Fruit fly (Drosophila melanogaster) whole organism, embryonic: ENCODE results near the gene CHES-1-like.

Experiments
- CG13296 ChIP-seq: fragments of 200-800 bp; sonication (Bioruptor generic); optimal IDR thresholded peaks from 3 replicates; lab custom pipeline; 2018; ENCODE audit warnings: missing biosample characterization, mild to moderate bottlenecking, missing genetic modification characterization
- CG13894 ChIP-seq: fragments of 200-800 bp; sonication (Bioruptor generic); optimal IDR thresholded peaks from 3 replicates; lab custom pipeline; 2018; ENCODE audit warnings: missing biosample characterization, mild to moderate bottlenecking, missing genetic modification characterization, moderate library complexity
- CG14050 ChIP-seq: fragments of 200-800 bp; sonication (Bioruptor generic); IDR thresholded peaks from 3 replicates; pipeline ENCODE4 v1.3.6; 2022; ENCODE audit warnings: missing biosample characterization, missing genetic modification characterization
- CG14667 ChIP-seq: fragments of 200-800 bp; sonication (Bioruptor generic); IDR thresholded peaks from 2 replicates; pipeline ENCODE4 v1.3.6; 2022; ENCODE audit warnings: missing biosample characterization, missing genetic modification characterization
- CG14860 ChIP-seq: fragments of 200-800 bp; sonication (Bioruptor generic); IDR thresholded peaks from 3 replicates; pipeline ENCODE4 v1.3.6; 2022; ENCODE audit warnings: missing biosample characterization, missing genetic modification characterization; ENCODE audit not compliant: partially characterized antibody
- CG15696 ChIP-seq: fragments of 200-800 bp; sonication (Bioruptor generic); optimal IDR thresholded peaks from 2 replicates; lab custom pipeline; 2019; ENCODE audit warnings: missing biosample characterization, mild to moderate bottlenecking, missing genetic modification characterization, moderate library complexity
- CG17612 ChIP-seq: fragments of 200-800 bp; sonication (Bioruptor generic); IDR thresholded peaks from 2 replicates; pipeline ENCODE4 v1.3.6; 2022; ENCODE audit warnings: missing biosample characterization, missing genetic modification characterization
- CG17912 ChIP-seq: fragments of 200-800 bp; sonication (Bioruptor generic); optimal IDR thresholded peaks from 2 replicates; lab custom pipeline; 2018; ENCODE audit warnings: missing biosample characterization, mild to moderate bottlenecking, missing genetic modification characterization
- CG18011 ChIP-seq: fragments of 200-800 bp; sonication (Bioruptor generic); optimal IDR thresholded peaks from 2 replicates; lab custom pipeline; 2017; ENCODE audit warnings: missing biosample characterization, missing genetic modification characterization, mild to moderate bottlenecking, moderate library complexity, missing genotype
- CG2116 ChIP-seq: fragments of 200-800 bp; sonication (Bioruptor generic); optimal IDR thresholded peaks from 3 replicates; lab custom pipeline; 2018; ENCODE audit warnings: missing biosample characterization, mild to moderate bottlenecking, missing genetic modification characterization
- CG30403 ChIP-seq: fragments of 200-800 bp; sonication (Bioruptor generic); optimal IDR thresholded peaks from 3 replicates; lab custom pipeline; 2016; ENCODE audit warnings: missing biosample characterization, missing genetic modification characterization
- CG34376 ChIP-seq: fragments of 200-800 bp; sonication (Bioruptor generic); optimal IDR thresholded peaks from 2 replicates; lab custom pipeline; 2018; ENCODE audit warnings: missing biosample characterization, mild to moderate bottlenecking, missing genetic modification characterization
- CG5180 ChIP-seq: fragments of 200-800 bp; sonication (Bioruptor generic); optimal IDR thresholded peaks from 3 replicates; lab custom pipeline; 2017; ENCODE audit warnings: missing biosample characterization, missing genetic modification characterization, mild to moderate bottlenecking, moderate library complexity, missing genetic modification reagents
- CG5245 ChIP-seq: fragments of 200-800 bp; sonication (Bioruptor generic); optimal IDR thresholded peaks from 3 replicates; lab custom pipeline; 2016; ENCODE audit warnings: missing biosample characterization, missing genetic modification characterization
- CG7928 ChIP-seq: fragments of 200-800 bp; sonication (Bioruptor generic); optimal IDR thresholded peaks from 2 replicates; lab custom pipeline; 2017; ENCODE audit warnings: missing biosample characterization, mild to moderate bottlenecking, missing genetic modification characterization
- CG8281 ChIP-seq: fragments of 200-800 bp; sonication (Bioruptor generic); optimal IDR thresholded peaks from 2 replicates; lab custom pipeline; 2018; ENCODE audit warnings: missing biosample characterization, mild to moderate bottlenecking, missing genetic modification characterization, moderate library complexity
- CG8924 ChIP-seq: fragments of 200-800 bp; optimal IDR thresholded peaks from 3 replicates; lab custom pipeline; 2019; ENCODE audit warnings: missing biosample characterization, mild to moderate bottlenecking, missing genetic modification characterization, moderate library complexity
- CG9797 ChIP-seq: fragments of 200-800 bp; sonication (Bioruptor generic); optimal IDR thresholded peaks from 3 replicates; lab custom pipeline; 2018; ENCODE audit warnings: missing biosample characterization, mild to moderate bottlenecking, missing genetic modification characterization
- CG9817 ChIP-seq: fragments of 200-800 bp; sonication (Bioruptor generic); optimal IDR thresholded peaks from 2 replicates; lab custom pipeline; 2018; ENCODE audit warnings: missing biosample characterization, mild to moderate bottlenecking, missing genetic modification characterization, moderate library complexity
- CHES-1-like ChIP-seq: fragments of 200-800 bp; sonication (Bioruptor generic); optimal IDR thresholded peaks from 2 replicates; lab custom pipeline; 2016; ENCODE audit warnings: missing biosample characterization, missing genetic modification characterization
- CoRest ChIP-seq: fragments of 200-800 bp; sonication (Bioruptor generic); optimal IDR thresholded peaks from 3 replicates; lab custom pipeline; 2018; ENCODE audit warnings: missing biosample characterization, mild to moderate bottlenecking, missing genetic modification characterization, moderate library complexity
- Deaf1 ChIP-seq: fragments of 200-800 bp; optimal IDR thresholded peaks from 3 replicates; lab custom pipeline; 2019; ENCODE audit warnings: missing biosample characterization, mild to moderate bottlenecking, missing genetic modification characterization, moderate library complexity
- Dref ChIP-seq: fragments of 200-800 bp; sonication (Bioruptor generic); IDR thresholded peaks from 2 replicates; pipeline ENCODE4 v1.3.6; 2022; ENCODE audit warnings: missing biosample characterization, missing genetic modification characterization
- E2f1 ChIP-seq: fragments of 200-800 bp; sonication (Bioruptor generic); IDR thresholded peaks from 2 replicates; pipeline ENCODE4 v1.3.6; 2022; ENCODE audit warnings: missing biosample characterization, missing genetic modification characterization
- Mad ChIP-seq: fragments of 200-800 bp; sonication (Bioruptor generic); optimal IDR thresholded peaks from 2 replicates; lab custom pipeline; 2016; ENCODE audit warnings: missing biosample characterization, missing genetic modification characterization
- NfI ChIP-seq: fragments of 200-800 bp; sonication (Bioruptor generic); optimal IDR thresholded peaks from 3 replicates; lab custom pipeline; 2018; ENCODE audit warnings: missing biosample characterization, mild to moderate bottlenecking, missing genetic modification characterization, moderate library complexity
- Usf ChIP-seq: fragments of 200-800 bp; sonication (Bioruptor generic); optimal IDR thresholded peaks from 2 replicates; lab custom pipeline; 2017; ENCODE audit warnings: missing genotype, missing biosample characterization, missing genetic modification characterization
- Vsx1 ChIP-seq: fragments of 200-800 bp; sonication (Bioruptor generic); optimal IDR thresholded peaks from 2 replicates; lab custom pipeline; 2017; ENCODE audit warnings: missing biosample characterization, mild to moderate bottlenecking, missing genetic modification characterization, missing genetic modification reagents
- ase ChIP-seq: fragments of 200-800 bp; sonication (Bioruptor generic); IDR thresholded peaks from 3 replicates; pipeline ENCODE4 v1.3.6; 2022; ENCODE audit warnings: missing biosample characterization, missing genetic modification characterization
- br ChIP-seq: fragments of >200 bp; optimal IDR thresholded peaks from 2 replicates; lab custom pipeline; 2017
- btn ChIP-seq: fragments of 200-800 bp; sonication (Bioruptor generic); optimal IDR thresholded peaks from 2 replicates; lab custom pipeline; 2016; ENCODE audit warnings: missing biosample characterization, missing genetic modification characterization
- dysf ChIP-seq: fragments of 200-800 bp; sonication (Bioruptor generic); IDR thresholded peaks from 3 replicates; pipeline ENCODE4 v1.3.6; 2022; ENCODE audit warnings: missing biosample characterization, missing genetic modification characterization
- emc ChIP-seq: fragments of 200-800 bp; sonication (Bioruptor generic); optimal IDR thresholded peaks from 2 replicates; lab custom pipeline; 2016; ENCODE audit warnings: missing biosample characterization, missing genetic modification characterization
- esg ChIP-seq: fragments of 200-800 bp; sonication (Bioruptor generic); conservative IDR thresholded peaks from 2 replicates; pipeline ENCODE4 v1.3.6; 2022; ENCODE audit warnings: missing biosample characterization, missing genetic modification characterization
- eve ChIP-seq, 2 experiments: fragments of >200 bp; optimal IDR thresholded peaks; 2 replicates each; lab custom pipeline; 2017; ENCODE audit warnings: missing biosample characterization in 2 of 2, missing genetic modification characterization in 2 of 2
- fd102C ChIP-seq: fragments of 200-800 bp; sonication (Bioruptor generic); optimal IDR thresholded peaks from 2 replicates; lab custom pipeline; 2018; ENCODE audit warnings: missing biosample characterization, mild to moderate bottlenecking, missing genetic modification characterization, moderate library complexity
- grau ChIP-seq: fragments of 200-800 bp; optimal IDR thresholded peaks from 3 replicates; lab custom pipeline; 2019; ENCODE audit warnings: missing biosample characterization, mild to moderate bottlenecking, missing genetic modification characterization, moderate library complexity
- hbn ChIP-seq: fragments of 200-800 bp; sonication (Bioruptor generic); IDR thresholded peaks from 2 replicates; pipeline ENCODE4 v1.3.6; 2022; ENCODE audit warnings: missing biosample characterization, missing genetic modification characterization; ENCODE audit not compliant: partially characterized antibody
- nmo ChIP-seq: fragments of 200-800 bp; sonication (Bioruptor generic); optimal IDR thresholded peaks from 2 replicates; lab custom pipeline; 2018; ENCODE audit warnings: missing biosample characterization, mild to moderate bottlenecking, missing genetic modification characterization, moderate library complexity
- onecut ChIP-seq: fragments of 200-800 bp; sonication (Bioruptor generic); IDR thresholded peaks from 2 replicates; pipeline ENCODE4 v1.3.6; 2022; ENCODE audit warnings: missing biosample characterization, missing genetic modification characterization
- pan ChIP-seq, 4 experiments: fragments of >200 bp in 3 of 4; fragments of 200-800 bp in 1 of 4; sonication (Bioruptor generic) in 1 of 4; optimal IDR thresholded peaks in 3 of 4; IDR thresholded peaks in 1 of 4; 2 replicates each; pipeline versions ENCODE4 v1.3.6 to Lab custom; 2017 to 2022; ENCODE audit warnings: missing biosample characterization in 2 of 4, missing genetic modification characterization in 2 of 4, mixed read lengths in 1 of 4
- pnt ChIP-seq: fragments of 200-800 bp; sonication (Bioruptor generic); optimal IDR thresholded peaks from 3 replicates; lab custom pipeline; 2016; ENCODE audit warnings: missing biosample characterization, missing genetic modification characterization
- tio ChIP-seq: fragments of 200-800 bp; sonication (Bioruptor generic); optimal IDR thresholded peaks from 2 replicates; lab custom pipeline; 2017; ENCODE audit warnings: missing biosample characterization, missing genetic modification characterization, inconsistent platforms
- tna ChIP-seq: fragments of 200-800 bp; sonication (Bioruptor generic); IDR thresholded peaks from 2 replicates; pipeline ENCODE4 v1.3.6; 2022; ENCODE audit warnings: missing biosample characterization, missing genetic modification characterization; ENCODE audit not compliant: partially characterized antibody
- ttk ChIP-seq: fragments of 200-800 bp; sonication (Bioruptor generic); IDR thresholded peaks from 2 replicates; pipeline ENCODE4 v2.1.2; 2022; ENCODE audit warnings: missing biosample characterization, missing genetic modification characterization
- wek ChIP-seq: fragments of 200-800 bp; sonication (Bioruptor generic); optimal IDR thresholded peaks from 3 replicates; lab custom pipeline; 2018; ENCODE audit warnings: missing biosample characterization, mild to moderate bottlenecking, missing genetic modification characterization, moderate library complexity
- zen ChIP-seq: fragments of 200-800 bp; sonication (Bioruptor generic); optimal IDR thresholded peaks from 3 replicates; lab custom pipeline; 2018; ENCODE audit warnings: missing biosample characterization, mild to moderate bottlenecking, missing genetic modification characterization, moderate library complexity

CHES-1-like gene

DNA sequence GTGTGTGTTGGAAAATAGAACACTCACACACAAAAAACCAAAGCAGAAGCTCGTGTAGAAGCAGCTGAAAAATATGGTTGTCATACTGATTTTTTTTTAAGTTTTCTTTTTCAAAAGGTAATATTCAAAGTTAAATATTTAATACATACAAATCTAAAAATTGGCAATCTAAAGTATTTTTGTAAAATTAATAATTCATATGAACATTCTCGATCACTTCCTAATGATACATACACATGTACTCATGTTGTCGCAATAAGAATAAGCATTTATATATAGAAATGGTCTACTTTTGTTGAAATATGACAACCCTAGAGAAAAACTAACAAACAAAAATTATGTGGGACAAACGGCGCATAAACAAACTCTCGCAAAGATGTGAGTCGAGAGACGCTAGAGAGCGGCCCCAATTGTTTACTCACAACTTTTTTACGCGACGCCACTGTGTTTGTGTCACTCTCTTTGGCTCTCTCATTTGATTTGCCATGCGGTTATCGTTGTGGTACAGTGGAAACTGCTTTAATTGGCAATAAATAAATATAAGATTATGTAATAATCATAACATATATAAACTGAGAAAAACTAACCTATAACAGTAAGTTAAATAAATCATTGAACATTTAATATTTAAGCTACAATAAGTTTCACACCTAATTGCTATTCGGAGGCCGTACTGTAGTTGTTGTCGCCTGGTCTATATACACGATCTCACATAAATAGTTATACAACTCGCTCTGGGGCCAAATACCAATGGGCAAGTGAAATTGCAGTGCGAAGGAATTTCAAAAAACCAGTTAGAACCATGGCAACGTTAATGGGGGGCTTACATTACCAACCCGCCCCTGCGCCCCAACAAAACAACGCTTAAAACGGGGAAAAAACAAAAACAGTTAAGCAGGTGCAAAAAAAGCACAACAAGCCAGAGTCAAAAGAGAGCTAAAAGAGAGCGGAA is 2.5 kb downstream of the CHES-1-like start (continued):
- TF ChIP-seq CG7928 (GFP tag; lab: Kevin White, UChicago) (peak; percentile 78), esg (GFP tag; lab: Robert Waterston, UW) (peak; percentile 98), CG13296 (GFP tag; lab: Kevin White, UChicago) (peak; percentile 99), emc (peak; percentile 85), nmo (GFP tag; lab: Kevin White, UChicago) (peak; percentile 98), CG8281 (tag; lab: Kevin White, UChicago) (peak; percentile 88), hbn (GFP tag; lab: Robert Waterston, UW) (no peak), zen (tag; lab: Kevin White, UChicago) (peak; percentile 92), Vsx1 (GFP tag; lab: Kevin White, UChicago) (peak; percentile 87), NfI (GFP tag; lab: Kevin White, UChicago) (peak; percentile 98), CG5180 (GFP tag; lab: Kevin White, UChicago) (peak; percentile 90), br (lab: Kevin White, UChicago) (no peak), onecut (GFP tag; lab: Robert Waterston, UW) (peak; percentile 94), CG14860 (GFP tag; lab: Robert Waterston, UW) (no peak), pnt (GFP tag; lab: Kevin White, UChicago) (peak; percentile 59), E2f1 (GFP tag; lab: Robert Waterston, UW) (peak; percentile 98), eve (GFP tag; optimal IDR thresholded peaks at IDR 0.05; lab: Kevin White, UChicago) (peak in 1 of 2 experiments; percentile 98), Mad (GFP tag; lab: Kevin White, UChicago) (peak; percentile 90), pan (optimal IDR thresholded peaks at IDR 0.05; lab: Kevin White, UChicago) (no peak), pan (GFP tag; optimal IDR thresholded peaks at IDR 0.05 in 1 of 2, IDR thresholded peaks at IDR 0.05 in 1 of 2) (peak in 1 of 2 experiments; percentile 99), btn (GFP tag; lab: Kevin White, UChicago) (no peak), CG14050 (GFP tag; lab: Robert Waterston, UW) (peak; percentile 97), CG34376 (GFP tag; lab: Kevin White, UChicago) (peak; percentile 98), Deaf1 (tag; lab: Kevin White, UChicago) (peak; percentile 88), CoRest (tag; lab: Kevin White, UChicago) (peak; percentile 98), CG15696 (tag; lab: Kevin White, UChicago) (peak; percentile 96), CG9797 (GFP tag; lab: Kevin White, UChicago) (peak; percentile 51), Dref (peak; percentile 48; the same call in 1 of the 2 replicates), CG18011 (GFP tag; lab: Kevin White, UChicago) (peak; percentile 87), fd102C (GFP tag; lab: Kevin White, UChicago) (peak; percentile 60), CHES-1-like (GFP tag; lab: Kevin White, UChicago) (peak; percentile 93), Usf (peak; percentile 92), CG14667 (GFP tag; lab: Robert Waterston, UW) (peak; percentile 97), CG8924 (tag; lab: Kevin White, UChicago) (peak; percentile 99), CG5245 (GFP tag; lab: Kevin White, UChicago) (peak; percentile 93), tio (GFP tag; lab: Kevin White, UChicago) (peak; percentile 87), tna (GFP tag; lab: Robert Waterston, UW) (no peak), ase (GFP tag; lab: Robert Waterston, UW) (peak; percentile 98), grau (peak; percentile 100), dysf (GFP tag; lab: Robert Waterston, UW) (peak; percentile 99), CG9817 (tag; lab: Kevin White, UChicago) (peak; percentile 99), ttk (GFP tag; lab: Robert Waterston, UW) (peak; percentile 98), CG2116 (GFP tag; lab: Kevin White, UChicago) (peak; percentile 73), CG13894 (peak; percentile 99), CG30403 (GFP tag; lab: Kevin White, UChicago) (peak; percentile 97), CG17612 (peak; percentile 97), CG17912 (GFP tag; lab: Kevin White, UChicago) (peak; percentile 97), wek (GFP tag; lab: Kevin White, UChicago) (peak; percentile 88)
